Worm (Caenorhabditis elegans) whole organism, L3 larva: ENCODE data around the gene Y50D4B.1.

Experiments used
- R02D3.7 ChIP-seq: fragments of 150-350 bp; optimal IDR thresholded peaks from 2 replicates; lab custom pipeline; 2014; ENCODE audit warnings: missing biosample characterization, missing genetic modification characterization
- ZK546.5 ChIP-seq: sonication (generic microtip); optimal IDR thresholded peaks from 2 replicates; lab custom pipeline; 2017; ENCODE audit warnings: missing biosample characterization, missing genetic modification characterization
- ama-1 ChIP-seq: fragments of 150-350 bp; optimal IDR thresholded peaks from 2 replicates; lab custom pipeline; 2018
- ceh-16 ChIP-seq: sonication (generic microtip); optimal IDR thresholded peaks from 2 replicates; lab custom pipeline; 2017; ENCODE audit warnings: missing biosample characterization, missing genetic modification characterization
- ceh-82 ChIP-seq: fragments of 150-350 bp; optimal IDR thresholded peaks from 2 replicates; lab custom pipeline; 2014; ENCODE audit warnings: missing biosample characterization, missing genetic modification characterization
- daf-12 ChIP-seq: fragments of 150-350 bp; optimal IDR thresholded peaks from 2 replicates; lab custom pipeline; 2014; ENCODE audit warnings: missing biosample characterization, missing genetic modification reagents, missing genetic modification characterization
- egl-5 ChIP-seq: fragments of 150-350 bp; optimal IDR thresholded peaks from 2 replicates; lab custom pipeline; 2017; ENCODE audit warnings: missing biosample characterization, missing genetic modification reagents, missing genetic modification characterization, inconsistent platforms
- elt-2 ChIP-seq: sonication (generic microtip); optimal IDR thresholded peaks from 2 replicates; lab custom pipeline; 2016; ENCODE audit warnings: missing genetic modification reagents, mild to moderate bottlenecking, missing genetic modification characterization, missing compliant biosample characterization
- elt-3 ChIP-seq, 3 experiments: fragments of 150-350 bp in 1 of 3; sonication (generic microtip) in 2 of 3; optimal IDR thresholded peaks; 2 replicates in 2 of 3; 4 replicates in 1 of 3; lab custom pipeline; 2014 to 2017; ENCODE audit warnings: missing biosample characterization in 3 of 3, missing genetic modification characterization in 3 of 3
- eor-1 ChIP-seq, 2 experiments: fragments of 150-350 bp; optimal IDR thresholded peaks; 2 replicates each; lab custom pipeline; 2014 to 2018; ENCODE audit warnings: missing biosample characterization in 2 of 2, missing genetic modification characterization in 2 of 2
- fkh-2 ChIP-seq: fragments of 150-350 bp; optimal IDR thresholded peaks from 2 replicates; lab custom pipeline; 2014; ENCODE audit warnings: missing biosample characterization, missing genetic modification reagents, missing genetic modification characterization
- fos-1 ChIP-seq: fragments of 150-350 bp; optimal IDR thresholded peaks from 2 replicates; lab custom pipeline; 2014; ENCODE audit warnings: missing biosample characterization, missing genetic modification characterization
- jun-1 ChIP-seq: fragments of 150-350 bp; optimal IDR thresholded peaks from 2 replicates; lab custom pipeline; 2014; ENCODE audit warnings: missing biosample characterization, missing genetic modification reagents, missing genetic modification characterization
- lin-15B ChIP-seq: fragments of 150-350 bp; optimal IDR thresholded peaks from 2 replicates; lab custom pipeline; 2014; ENCODE audit warnings: missing biosample characterization, missing genetic modification characterization
- lsy-12 ChIP-seq: sonication (generic microtip); optimal IDR thresholded peaks from 2 replicates; lab custom pipeline; 2016; ENCODE audit warnings: mild to moderate bottlenecking, missing genetic modification characterization, missing compliant biosample characterization
- mml-1 ChIP-seq: fragments of 150-350 bp; sonication (generic microtip); optimal IDR thresholded peaks from 3 replicates; lab custom pipeline; 2014; ENCODE audit warnings: missing biosample characterization, missing genetic modification characterization
- nfya-1 ChIP-seq: sonication (generic microtip); optimal IDR thresholded peaks from 2 replicates; lab custom pipeline; 2017; ENCODE audit warnings: missing genetic modification characterization, mild to moderate bottlenecking, missing compliant biosample characterization, antibody characterized with exemption, moderate library complexity; ENCODE audit not compliant: insufficient read depth
- nhr-11 ChIP-seq: fragments of 150-350 bp; optimal IDR thresholded peaks from 2 replicates; lab custom pipeline; 2014; ENCODE audit warnings: missing biosample characterization, missing genetic modification characterization
- nhr-12 ChIP-seq: fragments of 150-350 bp; optimal IDR thresholded peaks from 2 replicates; lab custom pipeline; 2014; ENCODE audit warnings: missing biosample characterization, missing genetic modification characterization
- nhr-23 ChIP-seq: fragments of 150-350 bp; optimal IDR thresholded peaks from 2 replicates; lab custom pipeline; 2014; ENCODE audit warnings: missing biosample characterization, missing genetic modification reagents, missing genetic modification characterization
- nhr-237 ChIP-seq: fragments of 150-350 bp; optimal IDR thresholded peaks from 2 replicates; lab custom pipeline; 2014; ENCODE audit warnings: missing biosample characterization, missing genetic modification characterization
- nhr-25 ChIP-seq: sonication (generic microtip); optimal IDR thresholded peaks from 2 replicates; lab custom pipeline; 2017; ENCODE audit warnings: missing biosample characterization, missing genetic modification characterization
- nhr-28 ChIP-seq: fragments of 150-350 bp; optimal IDR thresholded peaks from 2 replicates; lab custom pipeline; 2014; ENCODE audit warnings: missing biosample characterization, missing genetic modification characterization
- pha-4 ChIP-seq: fragments of 150-350 bp; optimal IDR thresholded peaks from 2 replicates; lab custom pipeline; 2014; ENCODE audit warnings: missing biosample characterization, missing genetic modification reagents, missing genetic modification characterization
- pqm-1 ChIP-seq: fragments of 150-350 bp; optimal IDR thresholded peaks from 2 replicates; lab custom pipeline; 2017; ENCODE audit warnings: missing biosample characterization, missing genetic modification characterization, inconsistent platforms
- unc-39 ChIP-seq: sonication (generic microtip); optimal IDR thresholded peaks from 4 replicates; lab custom pipeline; 2017; ENCODE audit warnings: missing biosample characterization, missing genetic modification characterization
- unc-62 ChIP-seq: fragments of 150-350 bp; sonication (generic microtip); optimal IDR thresholded peaks from 4 replicates; lab custom pipeline; 2014; ENCODE audit warnings: missing biosample characterization, missing genetic modification reagents, missing genetic modification characterization

The Y50D4B.1 gene

DNA sequence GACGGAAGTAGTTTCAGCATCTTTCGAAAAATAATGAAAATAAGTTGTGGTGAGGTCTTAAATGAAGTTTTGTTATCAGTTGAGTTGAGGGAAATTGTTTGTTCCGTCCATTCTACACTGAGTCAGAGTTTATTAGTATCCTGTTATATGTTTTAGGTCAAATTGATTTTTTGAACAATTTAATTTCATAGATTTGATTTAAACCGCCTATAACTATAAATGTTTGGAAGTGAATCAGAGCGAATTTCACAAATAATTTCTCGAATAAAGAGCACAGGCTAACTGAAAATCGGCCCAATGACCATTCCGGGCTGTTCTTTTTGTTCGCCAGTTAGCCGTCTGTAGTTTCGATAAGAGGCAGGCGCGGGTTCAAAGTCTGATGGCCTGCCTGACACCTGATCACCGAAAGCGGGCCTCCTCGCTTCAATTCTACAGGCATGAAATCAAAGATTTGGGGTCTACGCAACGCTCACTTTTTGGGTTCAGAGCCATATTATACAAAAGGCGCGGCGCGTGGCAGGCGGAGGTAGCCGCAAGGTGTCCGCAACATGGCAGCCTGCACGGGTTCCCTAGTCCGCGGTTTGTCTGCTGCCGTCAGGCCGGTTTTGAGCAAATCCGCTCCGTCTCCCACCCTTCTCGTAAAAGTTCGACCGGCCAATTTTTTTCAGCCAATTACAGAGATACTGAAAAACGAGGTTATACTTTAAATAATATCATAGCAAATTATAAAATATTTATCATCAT is 19.3 kb downstream of the Y50D4B.1 start, which contains the start of gene W07B8.4:
Gene W07B8.4, minus strand, starts transcription at position 51 of the 744 bp plus-strand sequence.
- TF ChIP-seq elt-2 (peak; percentile 49), nhr-237 (tag; lab: Kevin White, UChicago) (no peak)

DNA sequence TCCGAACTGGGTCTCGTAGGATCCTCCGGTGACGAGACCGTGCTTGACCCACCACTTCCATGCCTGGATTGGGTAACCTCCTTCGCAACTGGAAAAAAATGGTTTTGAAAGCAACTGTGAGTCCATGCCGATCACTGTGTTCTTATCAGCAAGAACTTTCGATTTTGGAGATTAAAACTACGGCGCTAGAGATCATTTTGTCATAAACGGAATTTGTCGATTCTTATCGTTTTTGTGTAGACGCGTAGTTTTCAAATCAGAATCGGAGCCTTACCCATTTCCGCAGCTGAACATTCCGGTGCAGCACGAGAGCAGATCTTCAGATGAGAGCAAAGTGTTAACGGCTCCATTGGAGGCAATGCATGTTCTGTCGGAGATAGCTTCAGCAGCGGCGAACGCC is 20.5 kb downstream of the Y50D4B.1 start:
- TF ChIP-seq pqm-1 (tag; lab: Kevin White, UChicago) (peak; percentile 13), elt-2 (peak; percentile 3), nhr-11 (no peak)

DNA sequence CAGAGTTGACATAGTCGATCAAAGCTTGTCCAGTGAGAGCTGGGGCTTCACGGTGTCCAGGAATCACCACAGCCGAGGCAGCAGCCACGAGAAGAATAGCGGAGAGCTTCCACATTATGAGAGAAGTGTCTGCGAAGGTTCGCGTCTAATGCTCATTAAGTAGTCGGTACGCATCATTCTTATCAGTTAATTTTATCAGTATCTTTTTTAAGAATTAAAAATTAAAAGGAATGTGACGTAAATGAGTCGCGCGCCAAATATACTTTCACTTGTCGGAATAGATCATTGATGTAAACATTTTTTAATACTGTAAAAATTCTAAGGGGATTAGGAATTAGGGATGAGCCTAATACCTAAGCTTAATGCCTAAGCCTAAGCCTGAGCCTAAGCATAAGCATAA is 21.1 kb downstream of the Y50D4B.1 start, which contains the start of gene cpr-5:
Gene cpr-5, minus strand, starts transcription at position 197 of the 400 bp plus-strand sequence.
- TF ChIP-seq elt-2: peak; percentile 84
- no peak for TF ChIP-seq egl-5 (tag; lab: Kevin White, UChicago)
- TF ChIP-seq eor-1 (tag; optimal IDR thresholded peaks at IDR 0.05; lab: Kevin White, UChicago): no peak
- TF ChIP-seq pqm-1 (tag; lab: Kevin White, UChicago): peak; percentile 32
- TF ChIP-seq nhr-23: no peak
- TF ChIP-seq lsy-12: no peak
- TF ChIP-seq, all 47 proteins: peak for 2

DNA sequence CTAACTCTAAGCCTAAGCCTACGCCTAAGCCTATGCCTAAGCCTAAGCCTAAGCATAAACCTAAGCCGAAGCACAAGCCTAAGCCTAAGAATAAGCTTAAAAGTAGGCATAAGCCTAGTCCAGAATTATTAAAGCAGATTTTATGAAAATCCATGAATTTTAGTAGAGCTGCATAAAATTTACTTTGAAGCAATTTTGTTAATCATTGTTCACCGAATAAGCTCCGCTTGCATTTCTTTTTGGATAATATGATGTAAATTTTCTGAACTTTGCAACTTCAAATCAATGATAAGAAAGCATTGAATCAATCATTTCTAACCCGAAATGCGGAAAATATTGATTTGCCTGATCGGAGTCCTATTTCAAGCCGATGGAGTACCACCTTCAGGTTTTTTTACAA is 21.5 kb downstream of the Y50D4B.1 start, which contains the start of gene cpr-8:
Gene cpr-8, plus strand, starts transcription at position 301 of the 400 bp plus-strand sequence.
- TF ChIP-seq fos-1 (tag; lab: Kevin White, UChicago): no peak
- no peak for TF ChIP-seq R02D3.7
- no peak for TF ChIP-seq unc-62
- no peak for TF ChIP-seq ZK546.5 (tag; lab: Kevin White, UChicago)
- no peak for TF ChIP-seq ceh-16
- no peak for TF ChIP-seq daf-12 (tag; lab: Kevin White, UChicago)
- TF ChIP-seq mml-1 (tag; lab: Kevin White, UChicago): no peak
- no peak for TF ChIP-seq nhr-23
- no peak for TF ChIP-seq nhr-25 (tag; lab: Kevin White, UChicago)
- TF ChIP-seq elt-3 (tag; optimal IDR thresholded peaks at IDR 0.05; lab: Kevin White, UChicago): no peak
- no peak for TF ChIP-seq ceh-82 (tag; lab: Kevin White, UChicago)
- no peak for TF ChIP-seq nhr-28 (tag; lab: Kevin White, UChicago)
- no peak for TF ChIP-seq fkh-2
- no peak for TF ChIP-seq nfya-1 (tag; lab: Kevin White, UChicago)
- no peak for TF ChIP-seq jun-1 (tag; lab: Kevin White, UChicago)
- no peak for TF ChIP-seq unc-39 (tag; lab: Kevin White, UChicago)
- TF ChIP-seq pha-4 (tag; lab: Kevin White, UChicago): no peak
- no peak for TF ChIP-seq nhr-12 (tag; lab: Kevin White, UChicago)
- TF ChIP-seq lsy-12: no peak

DNA sequence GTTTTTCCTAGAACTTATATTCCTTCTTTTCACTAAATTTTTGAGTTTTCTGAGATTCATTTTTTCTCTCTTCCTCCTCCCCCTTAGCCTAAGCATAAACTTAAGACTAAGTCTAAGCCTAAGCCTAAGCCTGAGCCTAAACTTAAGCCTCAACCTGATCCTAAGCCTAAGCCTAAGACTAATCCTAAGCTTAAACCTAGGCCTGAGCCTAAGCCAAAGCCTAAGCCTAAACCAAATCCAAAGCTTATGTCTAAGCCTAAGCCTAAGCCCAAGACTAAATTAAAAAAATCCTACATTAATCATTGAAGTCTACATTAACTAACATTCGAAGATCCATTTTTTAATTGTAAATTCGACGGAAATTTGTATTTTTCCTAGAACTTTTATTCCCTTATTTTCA is 28.0 kb downstream of the Y50D4B.1 start:
- no peak for TF ChIP-seq nhr-12 (tag; lab: Kevin White, UChicago)

DNA sequence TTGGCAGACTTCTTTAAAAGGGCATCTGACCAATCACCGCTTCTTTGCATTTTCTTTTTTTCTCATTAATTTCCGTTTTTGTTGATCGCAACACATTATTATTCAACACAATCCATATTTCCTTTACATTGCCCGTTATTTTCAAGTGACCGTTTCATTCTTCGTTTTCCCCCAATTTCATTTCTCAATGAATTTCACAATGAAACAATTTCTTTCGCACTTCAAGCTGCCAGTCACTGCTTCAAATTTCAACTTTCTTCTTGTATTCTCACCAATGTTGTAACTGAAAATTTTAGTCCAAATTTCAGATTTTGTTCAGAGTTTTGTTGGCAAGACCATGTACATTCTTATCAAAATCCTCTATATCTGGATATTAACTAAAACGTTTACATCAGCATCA is 28.7 kb downstream of the Y50D4B.1 start, which contains the start of gene cutl-22:
Gene cutl-22, plus strand, starts transcription at position 301 of the 400 bp plus-strand sequence.
- TF ChIP-seq lin-15B (tag; lab: Kevin White, UChicago): no peak
- TF ChIP-seq unc-62: no peak
- TF ChIP-seq, all 47 proteins: peak for 0

DNA sequence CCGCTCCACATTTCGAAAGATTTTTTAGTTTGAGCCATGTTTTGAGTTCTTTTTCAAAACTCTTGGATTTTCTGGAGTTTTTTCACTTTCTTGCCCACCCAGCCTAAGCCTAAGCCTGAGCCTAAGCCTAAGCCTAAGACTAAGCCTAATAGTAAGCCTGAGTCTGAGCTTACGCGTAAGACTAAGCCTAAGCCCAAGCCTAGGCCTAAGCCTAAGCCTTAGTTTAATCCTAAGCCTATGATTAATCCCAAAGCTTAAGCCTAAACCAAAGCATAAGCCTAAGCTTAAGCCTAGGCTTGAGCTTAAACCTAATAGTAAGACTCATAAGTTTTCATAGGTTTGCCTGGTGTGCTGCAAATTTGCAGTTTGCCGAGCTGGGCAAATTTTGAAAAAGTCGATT is 29.5 kb downstream of the Y50D4B.1 start:
- TF ChIP-seq ama-1 (no peak), nfya-1 (tag; lab: Kevin White, UChicago) (no peak), nhr-23 (no peak)
